Fruit fly (Drosophila melanogaster) whole organism, prepupa: ENCODE results near the gene Odj.
A peak's percentile ranks its signal among the peaks of the same experiment; 100 is the strongest.

Experiments
- Blimp-1 ChIP-seq: fragments of 200-800 bp; sonication (Bioruptor generic); optimal IDR thresholded peaks from 3 replicates; lab custom pipeline; 2017; ENCODE audit warnings: missing biosample characterization, missing genetic modification characterization, mild to moderate bottlenecking, moderate library complexity, missing genetic modification reagents
- CG11902 ChIP-seq: fragments of 200-800 bp; sonication (Bioruptor generic); optimal IDR thresholded peaks from 3 replicates; lab custom pipeline; 2016; ENCODE audit warnings: missing biosample characterization, missing genetic modification characterization
- Eip75B ChIP-seq: fragments of 200-800 bp; sonication (Bioruptor generic); optimal IDR thresholded peaks from 3 replicates; lab custom pipeline; 2016; ENCODE audit warnings: missing biosample characterization, missing genetic modification characterization
- Sox14 ChIP-seq: fragments of 200-800 bp; sonication (Bioruptor generic); optimal IDR thresholded peaks from 3 replicates; lab custom pipeline; 2016; ENCODE audit warnings: missing biosample characterization, missing genetic modification characterization
- acj6 ChIP-seq: fragments of 200-800 bp; sonication (Bioruptor generic); optimal IDR thresholded peaks from 3 replicates; lab custom pipeline; 2016; ENCODE audit warnings: missing biosample characterization, missing genetic modification characterization
- esn ChIP-seq: fragments of 200-800 bp; sonication (Bioruptor generic); optimal IDR thresholded peaks from 2 replicates; lab custom pipeline; 2016; ENCODE audit warnings: missing biosample characterization, mild to moderate bottlenecking, missing genetic modification characterization, moderate library complexity
- pdm3 ChIP-seq: fragments of 200-800 bp; sonication (Bioruptor generic); optimal IDR thresholded peaks from 3 replicates; lab custom pipeline; 2016; ENCODE audit warnings: missing biosample characterization, missing genetic modification characterization
- spab ChIP-seq: fragments of 200-800 bp; sonication (Bioruptor generic); optimal IDR thresholded peaks from 2 replicates; lab custom pipeline; 2017; ENCODE audit warnings: missing biosample characterization, mild to moderate bottlenecking, missing genetic modification characterization, missing genetic modification reagents
- ss ChIP-seq, 2 experiments: fragments of 200-800 bp; sonication (Bioruptor generic); optimal IDR thresholded peaks; 2 replicates in 1 of 2; 3 replicates in 1 of 2; lab custom pipeline; 2017 to 2018; ENCODE audit warnings: mild to moderate bottlenecking in 2 of 2, missing biosample characterization in 2 of 2, missing genetic modification characterization in 2 of 2, moderate library complexity in 1 of 2
- svp ChIP-seq: fragments of 200-800 bp; sonication (Bioruptor generic); peaks from one replicate; lab custom pipeline; 2016; ENCODE audit warnings: missing biosample characterization, missing genetic modification characterization

DNA sequence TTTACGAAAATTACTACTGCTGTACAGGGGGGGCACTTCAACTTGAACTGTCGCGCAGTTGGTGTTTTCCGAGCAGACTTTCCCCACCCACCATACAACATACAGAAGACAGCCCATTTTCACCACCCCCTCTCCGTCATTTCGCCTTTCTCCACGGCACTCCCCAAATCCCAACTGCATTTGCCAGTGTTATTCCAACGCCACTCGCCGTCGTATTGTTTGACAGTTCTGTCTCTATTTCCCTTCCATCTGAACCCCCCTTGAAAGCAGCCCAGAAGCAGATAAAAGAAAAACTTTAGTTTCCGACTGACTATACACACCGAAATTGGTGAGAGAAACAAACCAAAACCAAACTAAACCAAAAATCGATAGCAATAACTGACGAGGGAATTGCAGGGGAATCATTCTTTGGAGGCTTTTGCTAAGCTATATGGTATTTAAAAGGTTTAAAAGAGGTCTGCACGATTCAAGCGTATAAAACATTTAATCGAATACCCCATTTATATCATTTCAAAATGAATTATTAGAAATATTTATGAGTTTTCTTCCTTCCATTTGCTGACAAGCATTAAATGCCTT lies 18.1 kb upstream of the Odj start:
- TF ChIP-seq Blimp-1 (GFP tag; lab: Kevin White, UChicago) (no peak), CG11902 (GFP tag; lab: Kevin White, UChicago) (no peak), Sox14 (GFP tag; lab: Kevin White, UChicago) (no peak), spab (GFP tag; lab: Kevin White, UChicago) (no peak), esn (GFP tag; lab: Kevin White, UChicago) (no peak), ss (GFP tag; optimal IDR thresholded peaks at IDR 0.05; lab: Kevin White, UChicago) (no peak), svp (peak; percentile 47), acj6 (no peak), Eip75B (GFP tag; lab: Kevin White, UChicago) (no peak), pdm3 (no peak)
